Worm (Caenorhabditis elegans) whole organism, L1 larva: ENCODE results near the gene ints-6.

ENCODE experiments used
- C04F5.9 ChIP-seq: sonication (generic microtip); optimal IDR thresholded peaks from 2 replicates; lab custom pipeline; 2016; ENCODE audit warnings: missing genetic modification characterization, missing compliant biosample characterization
- C16A3.4 ChIP-seq: fragments of 150-350 bp; optimal IDR thresholded peaks from 2 replicates; lab custom pipeline; 2014; ENCODE audit warnings: missing biosample characterization, missing genetic modification characterization
- C34B4.2 ChIP-seq: sonication (generic microtip); optimal IDR thresholded peaks from 2 replicates; lab custom pipeline; 2017; ENCODE audit warnings: mild to moderate bottlenecking, missing genetic modification characterization, missing compliant biosample characterization
- Y116A8C.19 ChIP-seq: sonication (generic microtip); optimal IDR thresholded peaks from 2 replicates; lab custom pipeline; 2016; ENCODE audit warnings: missing compliant biosample characterization, missing genetic modification characterization, borderline replicate concordance
- aha-1 ChIP-seq: fragments of 150-350 bp; optimal IDR thresholded peaks from 2 replicates; lab custom pipeline; 2014; ENCODE audit warnings: missing biosample characterization, missing genetic modification characterization
- aly-2 ChIP-seq: fragments of 150-350 bp; optimal IDR thresholded peaks from 2 replicates; lab custom pipeline; 2014; ENCODE audit warnings: missing biosample characterization, missing genetic modification characterization
- ama-1 ChIP-seq: fragments of 150-350 bp; optimal IDR thresholded peaks from 2 replicates; lab custom pipeline; 2014
- blmp-1 ChIP-seq: fragments of 150-350 bp; optimal IDR thresholded peaks from 2 replicates; lab custom pipeline; 2014; ENCODE audit warnings: missing biosample characterization, missing genetic modification characterization
- ceh-82 ChIP-seq, 3 experiments: fragments of 150-350 bp in 1 of 3; sonication (generic microtip) in 2 of 3; optimal IDR thresholded peaks; 2 replicates each; lab custom pipeline; 2014 to 2017; ENCODE audit warnings: missing biosample characterization in 3 of 3, missing genetic modification characterization in 3 of 3
- ceh-88 ChIP-seq: fragments of 200-800 bp; sonication (Bioruptor generic); IDR thresholded peaks from 2 replicates; pipeline ENCODE4 v1.3.6; 2022; ENCODE audit warnings: missing genetic modification characterization, missing compliant biosample characterization
- ceh-90 ChIP-seq: sonication (generic microtip); optimal IDR thresholded peaks from 2 replicates; lab custom pipeline; 2016; ENCODE audit warnings: missing genetic modification characterization, missing compliant biosample characterization
- dpl-1 ChIP-seq, 3 experiments: fragments of 150-350 bp in 2 of 3; sonication (generic microtip) in 1 of 3; optimal IDR thresholded peaks; 2 replicates each; lab custom pipeline; 2014 to 2017; ENCODE audit warnings: missing biosample characterization in 3 of 3, missing genetic modification characterization in 3 of 3, missing genetic modification reagents in 3 of 3
- efl-1 ChIP-seq, 4 experiments: fragments of 150-350 bp; optimal IDR thresholded peaks in 3 of 4; peaks in 1 of 4; 1 replicate in 1 of 4; 2 replicates in 3 of 4; lab custom pipeline; 2014; ENCODE audit warnings: missing biosample characterization in 2 of 4, missing genetic modification characterization in 2 of 4, missing genetic modification reagents in 2 of 4
- egl-13 ChIP-seq: sonication (generic microtip); optimal IDR thresholded peaks from 2 replicates; lab custom pipeline; 2016; ENCODE audit warnings: missing genotype, missing genetic modification reagents, missing genetic modification characterization, missing compliant biosample characterization
- elt-3 ChIP-seq, 6 experiments: fragments of 150-350 bp in 1 of 6; sonication (generic microtip); optimal IDR thresholded peaks; 2 replicates each; lab custom pipeline; 2017 to 2018; ENCODE audit warnings: missing biosample characterization in 6 of 6, missing genetic modification characterization in 6 of 6, inconsistent platforms in 1 of 6
- ets-5 ChIP-seq: fragments of 200-800 bp; sonication (Bioruptor generic); IDR thresholded peaks from 2 replicates; pipeline ENCODE4 v1.3.6; 2022; ENCODE audit warnings: missing genetic modification characterization, missing compliant biosample characterization
- fkh-4 ChIP-seq: sonication (generic microtip); optimal IDR thresholded peaks from 2 replicates; lab custom pipeline; 2016; ENCODE audit warnings: missing compliant biosample characterization, missing genetic modification characterization, borderline replicate concordance
- fkh-8 ChIP-seq: sonication (generic microtip); optimal IDR thresholded peaks from 2 replicates; lab custom pipeline; 2016; ENCODE audit warnings: mild to moderate bottlenecking, missing genetic modification characterization, missing compliant biosample characterization
- fos-1 ChIP-seq: fragments of 150-350 bp; optimal IDR thresholded peaks from 2 replicates; lab custom pipeline; 2014; ENCODE audit warnings: missing biosample characterization, missing genetic modification characterization
- grh-1 ChIP-seq: fragments of 200-800 bp; sonication (Bioruptor generic); IDR thresholded peaks from 2 replicates; pipeline ENCODE4 v1.3.6; 2022; ENCODE audit warnings: missing genetic modification reagents, missing genetic modification characterization, missing compliant biosample characterization
- hlh-17 ChIP-seq: fragments of 200-800 bp; sonication (Bioruptor generic); optimal IDR thresholded peaks from 2 replicates; lab custom pipeline; 2018; ENCODE audit warnings: missing genetic modification characterization, mild to moderate bottlenecking, missing compliant biosample characterization, moderate library complexity, borderline replicate concordance
- hlh-4 ChIP-seq: sonication (generic microtip); optimal IDR thresholded peaks from 2 replicates; lab custom pipeline; 2016; ENCODE audit warnings: mild to moderate bottlenecking, missing genetic modification characterization, missing compliant biosample characterization
- hpl-2 ChIP-seq: fragments of 150-350 bp; optimal IDR thresholded peaks from 2 replicates; lab custom pipeline; 2014; ENCODE audit warnings: missing biosample characterization, missing genetic modification reagents, missing genetic modification characterization
- irx-1 ChIP-seq: sonication (generic microtip); optimal IDR thresholded peaks from 2 replicates; lab custom pipeline; 2016; ENCODE audit warnings: missing genetic modification characterization, missing compliant biosample characterization
- jun-1 ChIP-seq: fragments of 150-350 bp; optimal IDR thresholded peaks from 2 replicates; lab custom pipeline; 2014; ENCODE audit warnings: missing biosample characterization, missing genetic modification reagents, missing genetic modification characterization
- lin-13 ChIP-seq: fragments of 150-350 bp; optimal IDR thresholded peaks from 2 replicates; lab custom pipeline; 2014; ENCODE audit warnings: missing biosample characterization, missing genetic modification reagents, missing genetic modification characterization
- lin-14 ChIP-seq: fragments of 200-800 bp; sonication (Bioruptor generic); optimal IDR thresholded peaks from 2 replicates; lab custom pipeline; 2018; ENCODE audit warnings: mild to moderate bottlenecking, missing genetic modification characterization, moderate library complexity, missing compliant biosample characterization
- lin-15B ChIP-seq: fragments of 150-350 bp; sonication (generic microtip); optimal IDR thresholded peaks from 3 replicates; lab custom pipeline; 2014; ENCODE audit warnings: missing biosample characterization, missing genetic modification characterization
- mef-2 ChIP-seq: fragments of 150-350 bp; optimal IDR thresholded peaks from 2 replicates; lab custom pipeline; 2014; ENCODE audit warnings: missing biosample characterization, missing genetic modification characterization
- nhr-11 ChIP-seq: fragments of 150-350 bp; optimal IDR thresholded peaks from 2 replicates; lab custom pipeline; 2014; ENCODE audit warnings: missing biosample characterization, missing genetic modification characterization
- nhr-12 ChIP-seq: sonication (generic microtip); optimal IDR thresholded peaks from 2 replicates; lab custom pipeline; 2017; ENCODE audit warnings: missing biosample characterization, missing genetic modification characterization
- nhr-19 ChIP-seq: fragments of 200-800 bp; sonication (Bioruptor generic); conservative IDR thresholded peaks from 2 replicates; pipeline ENCODE4 v1.3.6; 2022; ENCODE audit warnings: missing genetic modification characterization, missing compliant biosample characterization
- nhr-20 ChIP-seq: sonication (generic microtip); optimal IDR thresholded peaks from 2 replicates; lab custom pipeline; 2016; ENCODE audit warnings: mild to moderate bottlenecking, missing genetic modification characterization, missing compliant biosample characterization
- nhr-28 ChIP-seq: fragments of 150-350 bp; optimal IDR thresholded peaks from 2 replicates; lab custom pipeline; 2014; ENCODE audit warnings: missing biosample characterization, missing genetic modification characterization
- nhr-76 ChIP-seq: sonication (generic microtip); optimal IDR thresholded peaks from 2 replicates; lab custom pipeline; 2017; ENCODE audit warnings: missing biosample characterization, missing genetic modification characterization
- pag-3 ChIP-seq: sonication (generic microtip); optimal IDR thresholded peaks from 2 replicates; lab custom pipeline; 2017; ENCODE audit warnings: missing genetic modification characterization, mild to moderate bottlenecking, missing compliant biosample characterization, antibody characterized with exemption, borderline replicate concordance; ENCODE audit not compliant: insufficient read depth
- pax-3 ChIP-seq: fragments of 200-800 bp; sonication (Bioruptor generic); optimal IDR thresholded peaks from 2 replicates; lab custom pipeline; 2018; ENCODE audit warnings: mild to moderate bottlenecking, missing genetic modification characterization, moderate library complexity, missing compliant biosample characterization
- pqm-1 ChIP-seq: sonication (generic microtip); optimal IDR thresholded peaks from 3 replicates; lab custom pipeline; 2017; ENCODE audit warnings: missing biosample characterization, missing genetic modification characterization
- rnt-1 ChIP-seq: sonication (generic microtip); optimal IDR thresholded peaks from 2 replicates; lab custom pipeline; 2016; ENCODE audit warnings: mild to moderate bottlenecking, missing genetic modification characterization, moderate library complexity, missing compliant biosample characterization
- skn-1 ChIP-seq: fragments of 150-350 bp; optimal IDR thresholded peaks from 2 replicates; lab custom pipeline; 2014; ENCODE audit warnings: missing biosample characterization, missing genetic modification characterization
- sox-4 ChIP-seq: sonication (generic microtip); optimal IDR thresholded peaks from 2 replicates; lab custom pipeline; 2016; ENCODE audit warnings: missing genetic modification characterization, missing compliant biosample characterization
- sptf-1 ChIP-seq: fragments of 150-350 bp; optimal IDR thresholded peaks from 2 replicates; lab custom pipeline; 2014; ENCODE audit warnings: missing biosample characterization, missing genetic modification characterization
- sup-37 ChIP-seq: fragments of 200-800 bp; sonication (Bioruptor generic); optimal IDR thresholded peaks from 2 replicates; lab custom pipeline; 2018; ENCODE audit warnings: mild to moderate bottlenecking, missing genetic modification characterization, missing compliant biosample characterization
- tbx-2 ChIP-seq: sonication (generic microtip); optimal IDR thresholded peaks from 2 replicates; lab custom pipeline; 2016; ENCODE audit warnings: missing genetic modification characterization, missing compliant biosample characterization
- unc-130 ChIP-seq: fragments of 150-350 bp; optimal IDR thresholded peaks from 2 replicates; lab custom pipeline; 2017; ENCODE audit warnings: missing biosample characterization, missing genetic modification characterization, inconsistent platforms
- unc-30 ChIP-seq: sonication (generic microtip); optimal IDR thresholded peaks from 2 replicates; lab custom pipeline; 2017; ENCODE audit warnings: missing biosample characterization, missing genetic modification characterization
- unc-86 ChIP-seq: sonication (generic microtip); optimal IDR thresholded peaks from 2 replicates; lab custom pipeline; 2016; ENCODE audit warnings: missing genetic modification characterization, missing compliant biosample characterization
- unc-98 ChIP-seq: fragments of 200-800 bp; sonication (Bioruptor generic); IDR thresholded peaks from 2 replicates; pipeline ENCODE4 v1.3.6; 2022; ENCODE audit warnings: missing genetic modification characterization, missing compliant biosample characterization
- vab-15 ChIP-seq: sonication (generic microtip); optimal IDR thresholded peaks from 2 replicates; lab custom pipeline; 2017; ENCODE audit warnings: missing genotype, mild to moderate bottlenecking, missing genetic modification characterization, missing compliant biosample characterization
- zag-1 ChIP-seq: fragments of 150-350 bp; optimal IDR thresholded peaks from 2 replicates; lab custom pipeline; 2014; ENCODE audit warnings: missing biosample characterization, missing genetic modification characterization
- zip-4 ChIP-seq: fragments of 200-800 bp; sonication (Bioruptor generic); optimal IDR thresholded peaks from 2 replicates; lab custom pipeline; 2018; ENCODE audit warnings: mild to moderate bottlenecking, missing genetic modification characterization, moderate library complexity, missing compliant biosample characterization
- ztf-11 ChIP-seq, 2 experiments: sonication (generic microtip); optimal IDR thresholded peaks; 2 replicates each; lab custom pipeline; 2016 to 2017; ENCODE audit warnings: missing genetic modification characterization in 2 of 2, missing biosample characterization in 1 of 2, missing compliant biosample characterization in 1 of 2

ints-6 gene

DNA sequence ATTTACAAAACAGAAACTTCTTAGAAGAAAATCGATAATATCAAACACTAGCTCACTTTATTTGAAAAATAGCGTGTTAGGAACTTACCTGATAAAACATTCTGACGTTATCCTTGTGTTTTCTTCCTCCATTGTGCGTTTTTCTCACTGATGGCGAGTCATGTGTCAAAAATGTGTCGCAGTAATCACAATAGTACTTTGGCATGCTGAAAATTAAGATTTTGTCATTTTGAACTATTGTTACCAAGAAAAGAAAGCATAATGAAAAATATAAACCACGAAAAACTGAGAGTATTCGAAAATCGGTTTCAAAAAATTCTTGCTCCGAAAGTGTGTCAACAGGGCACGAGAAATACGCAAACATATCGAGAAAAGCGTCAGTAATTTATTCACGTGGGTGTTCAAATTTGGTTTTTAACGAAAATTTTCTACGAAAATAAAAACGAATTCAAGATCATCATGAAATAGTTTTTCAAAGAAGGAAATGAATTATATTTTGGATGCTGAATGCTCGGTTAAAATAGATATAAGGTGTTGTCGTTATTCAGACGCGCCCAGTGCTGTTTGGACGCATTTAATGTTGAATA lies 3.8 kb upstream of the ints-6 start, which contains the start of gene snrp-3 (continued):
- TF ChIP-seq jun-1 (tag; lab: Kevin White, UChicago) (peak; percentile 61), rnt-1 (tag; lab: Kevin White, UChicago) (peak; percentile 89), sox-4 (tag; lab: Kevin White, UChicago) (peak; percentile 50), ets-5 (no peak), fkh-8 (peak; percentile 67), unc-30 (tag; lab: Kevin White, UChicago) (no peak), mef-2 (no peak), lin-13 (GFP tag; lab: Kevin White, UChicago) (peak; percentile 85), aly-2 (tag; lab: Kevin White, UChicago) (peak; percentile 86), pag-3 (no peak), aha-1 (tag; lab: Kevin White, UChicago) (peak; percentile 17), C34B4.2 (tag; lab: Kevin White, UChicago) (no peak), hlh-4 (no peak), ceh-90 (tag; lab: Kevin White, UChicago) (peak; percentile 7), grh-1 (GFP tag; lab: Robert Waterston, UW) (peak; percentile 77), unc-86 (tag; lab: Kevin White, UChicago) (peak; percentile 82), ztf-11 (tag; optimal IDR thresholded peaks at IDR 0.05; lab: Kevin White, UChicago) (peak in 1 of 2 experiments; percentile 47), sup-37 (peak; percentile 0), unc-98 (no peak), zip-4 (peak; percentile 66), sptf-1 (tag; lab: Kevin White, UChicago) (no peak), nhr-76 (tag; lab: Kevin White, UChicago) (no peak), egl-13 (tag; lab: Kevin White, UChicago) (peak; percentile 32), unc-130 (tag; lab: Kevin White, UChicago) (peak; percentile 23), irx-1 (tag; lab: Kevin White, UChicago) (peak; percentile 83), nhr-19 (GFP tag; lab: Robert Waterston, UW) (peak; percentile 85), Y116A8C.19 (tag; lab: Kevin White, UChicago) (no peak), nhr-11 (peak; percentile 80), vab-15 (tag; lab: Kevin White, UChicago) (no peak), hlh-17 (GFP tag; lab: Kevin White, UChicago) (no peak), zag-1 (tag; lab: Kevin White, UChicago) (peak; percentile 82), hpl-2 (GFP tag; lab: Kevin White, UChicago) (peak; percentile 44), elt-3 (tag; optimal IDR thresholded peaks at IDR 0.05; lab: Kevin White, UChicago) (peak in 2 of 6 experiments; percentile 61 to 76), lin-15B (peak; percentile 77), pqm-1 (tag; lab: Kevin White, UChicago) (no peak), blmp-1 (peak; percentile 68), efl-1 (optimal IDR thresholded peaks at IDR 0.05; lab: Kevin White, UChicago) (peak; percentile 87 to 96), efl-1 (GFP tag; optimal IDR thresholded peaks at IDR 0.05 in 1 of 2; lab: Kevin White, UChicago) (peak; percentile 95 to 100), fos-1 (peak; percentile 87), nhr-28 (tag; lab: Kevin White, UChicago) (no peak), nhr-12 (tag; lab: Kevin White, UChicago) (no peak), tbx-2 (peak; percentile 86), dpl-1 (GFP tag; optimal IDR thresholded peaks at IDR 0.05; lab: Kevin White, UChicago) (peak; percentile 95 to 98 (median 97)), lin-14 (GFP tag; lab: Kevin White, UChicago) (peak; percentile 83), C04F5.9 (peak; percentile 55), ceh-88 (GFP tag; lab: Robert Waterston, UW) (no peak), fkh-4 (no peak), C16A3.4 (tag; lab: Kevin White, UChicago) (peak; percentile 92), skn-1 (peak; percentile 80), ama-1 (lab: Kevin White, UChicago) (peak; percentile 67), pax-3 (tag; lab: Kevin White, UChicago) (peak; percentile 44), ceh-82 (tag; optimal IDR thresholded peaks at IDR 0.05; lab: Kevin White, UChicago) (peak; percentile 80 to 87 (median 81)), nhr-20 (tag; lab: Kevin White, UChicago) (peak; percentile 89)
